Fruit fly (Drosophila melanogaster) whole organism, embryonic: ENCODE results near the gene CG15638.

ENCODE experiments used
- BEAF-32 ChIP-seq: fragments of 200-800 bp; sonication (Bioruptor generic); optimal IDR thresholded peaks from 3 replicates; lab custom pipeline; 2017; ENCODE audit warnings: missing biosample characterization, missing genetic modification characterization, mild to moderate bottlenecking, moderate library complexity, missing genetic modification reagents
- CG10209 ChIP-seq: fragments of 200-800 bp; sonication (Bioruptor generic); optimal IDR thresholded peaks from 3 replicates; lab custom pipeline; 2017; ENCODE audit warnings: missing biosample characterization, mild to moderate bottlenecking, missing genetic modification characterization, missing genetic modification reagents
- CG10366 ChIP-seq: fragments of 200-800 bp; sonication (Bioruptor generic); IDR thresholded peaks from 2 replicates; pipeline ENCODE4 v1.3.6; 2022; ENCODE audit warnings: missing biosample characterization, missing genetic modification characterization
- CG10959 ChIP-seq: fragments of 200-800 bp; sonication (Bioruptor generic); IDR thresholded peaks from 2 replicates; pipeline ENCODE4 v1.3.6; 2022; ENCODE audit warnings: missing biosample characterization, missing genetic modification characterization
- CG12942 ChIP-seq: fragments of 200-800 bp; sonication (Bioruptor generic); optimal IDR thresholded peaks from 3 replicates; lab custom pipeline; 2016; ENCODE audit warnings: missing biosample characterization, missing genetic modification characterization
- CG15479 ChIP-seq: fragments of 200-800 bp; sonication (Bioruptor generic); optimal IDR thresholded peaks from 3 replicates; lab custom pipeline; 2019; ENCODE audit warnings: missing biosample characterization, mild to moderate bottlenecking, missing genetic modification characterization, moderate library complexity
- CG2199 ChIP-seq: fragments of 200-800 bp; sonication (Bioruptor generic); IDR thresholded peaks from 3 replicates; pipeline ENCODE4 v1.3.6; 2022; ENCODE audit warnings: missing biosample characterization, missing genetic modification characterization
- CG4360 ChIP-seq: fragments of 200-800 bp; sonication (Bioruptor generic); IDR thresholded peaks from 2 replicates; pipeline ENCODE4 v1.3.6; 2022; ENCODE audit warnings: missing biosample characterization, missing genetic modification characterization
- CG7786 ChIP-seq: fragments of 200-800 bp; sonication (Bioruptor generic); optimal IDR thresholded peaks from 2 replicates; lab custom pipeline; 2016; ENCODE audit warnings: missing biosample characterization, missing genetic modification characterization
- CG8388 ChIP-seq: fragments of 200-800 bp; sonication (Bioruptor generic); optimal IDR thresholded peaks from 2 replicates; lab custom pipeline; 2019; ENCODE audit warnings: missing biosample characterization, mild to moderate bottlenecking, missing genetic modification characterization, moderate library complexity
- CG8478 ChIP-seq: fragments of >200 bp; optimal IDR thresholded peaks from 2 replicates; lab custom pipeline; 2018
- CG9932 ChIP-seq: fragments of 200-800 bp; sonication (Bioruptor generic); IDR thresholded peaks from 2 replicates; pipeline ENCODE4 v1.3.6; 2022; ENCODE audit warnings: missing biosample characterization, missing genetic modification characterization
- CHES-1-like ChIP-seq: fragments of 200-800 bp; sonication (Bioruptor generic); optimal IDR thresholded peaks from 2 replicates; lab custom pipeline; 2016; ENCODE audit warnings: missing biosample characterization, missing genetic modification characterization
- Dll ChIP-seq: fragments of 200-800 bp; sonication (Bioruptor generic); IDR thresholded peaks from 4 replicates; pipeline ENCODE4 v1.3.6; 2022; ENCODE audit warnings: missing biosample characterization, missing genetic modification characterization; ENCODE audit not compliant: partially characterized antibody
- Ets97D ChIP-seq: fragments of 200-800 bp; sonication (Bioruptor generic); optimal IDR thresholded peaks from 3 replicates; lab custom pipeline; 2016; ENCODE audit warnings: missing biosample characterization, missing genetic modification characterization
- Med ChIP-seq: fragments of 200-800 bp; sonication (Bioruptor generic); peaks from one replicate; lab custom pipeline; 2016; ENCODE audit warnings: missing biosample characterization, missing genetic modification characterization, mild to moderate bottlenecking, inconsistent platforms, moderate library complexity
- Nf-YA ChIP-seq: fragments of 200-800 bp; sonication (Bioruptor generic); IDR thresholded peaks from 2 replicates; pipeline ENCODE4 v1.3.6; 2022; ENCODE audit warnings: missing biosample characterization, missing genetic modification characterization
- Scr ChIP-seq: fragments of 200-800 bp; sonication (Bioruptor generic); IDR thresholded peaks from 2 replicates; pipeline ENCODE4 v1.3.6; 2022; ENCODE audit warnings: missing biosample characterization, missing genetic modification characterization; ENCODE audit not compliant: partially characterized antibody
- Stat92E ChIP-seq, 3 experiments: fragments of >200 bp in 2 of 3; fragments of 200-800 bp in 1 of 3; sonication (Bioruptor generic) in 1 of 3; optimal IDR thresholded peaks; 2 replicates each; lab custom pipeline; 2017 to 2019; ENCODE audit warnings: missing biosample characterization in 3 of 3, missing genetic modification characterization in 3 of 3, mild to moderate bottlenecking in 1 of 3, moderate library complexity in 1 of 3
- Trl ChIP-seq, 3 experiments: fragments of >200 bp in 2 of 3; fragments of 200-800 bp in 1 of 3; sonication (Bioruptor generic) in 1 of 3; optimal IDR thresholded peaks; 2 replicates in 1 of 3; 3 replicates in 2 of 3; lab custom pipeline; 2016 to 2017; ENCODE audit warnings: missing biosample characterization in 1 of 3, missing genetic modification characterization in 1 of 3
- Xrp1 ChIP-seq: fragments of 200-800 bp; sonication (Bioruptor generic); IDR thresholded peaks from 2 replicates; pipeline ENCODE4 v1.3.6; 2022; ENCODE audit warnings: missing biosample characterization, missing genetic modification characterization
- ase ChIP-seq: fragments of 200-800 bp; sonication (Bioruptor generic); IDR thresholded peaks from 3 replicates; pipeline ENCODE4 v1.3.6; 2022; ENCODE audit warnings: missing biosample characterization, missing genetic modification characterization
- bsh ChIP-seq, 2 experiments: fragments of 200-800 bp; sonication (Bioruptor generic); optimal IDR thresholded peaks; 2 replicates each; lab custom pipeline; 2017 to 2018; ENCODE audit warnings: mild to moderate bottlenecking in 2 of 2, missing biosample characterization in 2 of 2, missing genetic modification characterization in 2 of 2, moderate library complexity in 1 of 2
- chn ChIP-seq: fragments of 200-800 bp; sonication (Bioruptor generic); optimal IDR thresholded peaks from 2 replicates; lab custom pipeline; 2016; ENCODE audit warnings: missing biosample characterization, missing genetic modification characterization
- esg ChIP-seq: fragments of 200-800 bp; sonication (Bioruptor generic); conservative IDR thresholded peaks from 2 replicates; pipeline ENCODE4 v1.3.6; 2022; ENCODE audit warnings: missing biosample characterization, missing genetic modification characterization
- jigr1 ChIP-seq: fragments of 200-800 bp; sonication (Bioruptor generic); IDR thresholded peaks from 3 replicates; pipeline ENCODE4 v1.3.6; 2022; ENCODE audit warnings: missing biosample characterization, missing genetic modification characterization
- ken ChIP-seq: fragments of 200-800 bp; sonication (Bioruptor generic); IDR thresholded peaks from 3 replicates; pipeline ENCODE4 v1.3.6; 2022; ENCODE audit warnings: missing biosample characterization, missing genetic modification characterization
- klu ChIP-seq: fragments of 200-800 bp; sonication (Bioruptor generic); IDR thresholded peaks from 2 replicates; pipeline ENCODE4 v1.3.6; 2022; ENCODE audit warnings: missing biosample characterization, missing genetic modification characterization
- knrl ChIP-seq: fragments of 200-800 bp; sonication (Bioruptor generic); IDR thresholded peaks from 3 replicates; pipeline ENCODE4 v1.3.6; 2022; ENCODE audit warnings: missing biosample characterization, missing genetic modification characterization; ENCODE audit not compliant: partially characterized antibody
- pb ChIP-seq: fragments of 200-800 bp; sonication (Bioruptor generic); optimal IDR thresholded peaks from 3 replicates; lab custom pipeline; 2016; ENCODE audit warnings: missing biosample characterization, missing genetic modification characterization
- peb ChIP-seq: fragments of 200-800 bp; sonication (Bioruptor generic); IDR thresholded peaks from 2 replicates; pipeline ENCODE4 v1.3.6; 2022; ENCODE audit warnings: missing biosample characterization, missing genetic modification characterization
- pzg ChIP-seq: fragments of 200-800 bp; sonication (Bioruptor generic); optimal IDR thresholded peaks from 3 replicates; lab custom pipeline; 2018; ENCODE audit warnings: missing biosample characterization, mild to moderate bottlenecking, missing genetic modification characterization, moderate library complexity
- ranshi ChIP-seq: fragments of 200-800 bp; sonication (Bioruptor generic); IDR thresholded peaks from 2 replicates; pipeline ENCODE4 v1.3.6; 2022; ENCODE audit warnings: missing biosample characterization, missing genetic modification characterization
- sens ChIP-seq: fragments of 200-800 bp; sonication (Bioruptor generic); peaks from one replicate; lab custom pipeline; 2016; ENCODE audit warnings: missing biosample characterization, missing genetic modification characterization
- shn ChIP-seq: fragments of 200-800 bp; sonication (Bioruptor generic); optimal IDR thresholded peaks from 3 replicates; lab custom pipeline; 2016; ENCODE audit warnings: missing biosample characterization, missing genetic modification characterization
- stwl ChIP-seq: fragments of 200-800 bp; sonication (Bioruptor generic); optimal IDR thresholded peaks from 3 replicates; lab custom pipeline; 2018; ENCODE audit warnings: missing biosample characterization, mild to moderate bottlenecking, missing genetic modification characterization, moderate library complexity
- sug ChIP-seq: fragments of 200-800 bp; optimal IDR thresholded peaks from 2 replicates; lab custom pipeline; 2019; ENCODE audit warnings: missing biosample characterization, mild to moderate bottlenecking, missing genetic modification characterization, moderate library complexity
- unc-4 ChIP-seq: fragments of 200-800 bp; sonication (Bioruptor generic); IDR thresholded peaks from 2 replicates; pipeline ENCODE4 v1.3.6; 2022; ENCODE audit warnings: missing biosample characterization, missing genetic modification characterization; ENCODE audit not compliant: partially characterized antibody
- vvl ChIP-seq: fragments of 200-800 bp; sonication (Bioruptor generic); IDR thresholded peaks from 2 replicates; pipeline ENCODE4 v1.3.6; 2022; ENCODE audit warnings: missing biosample characterization, missing genetic modification characterization
- zen ChIP-seq: fragments of 200-800 bp; sonication (Bioruptor generic); optimal IDR thresholded peaks from 3 replicates; lab custom pipeline; 2018; ENCODE audit warnings: missing biosample characterization, mild to moderate bottlenecking, missing genetic modification characterization, moderate library complexity

CG15638 gene

dm6 chr2L:13513331-13514261, 22.0 kb downstream of the CG15638 start (continued):
- TF ChIP-seq jigr1 (GFP tag; lab: Robert Waterston, UW), result no peak
- TF ChIP-seq ken (GFP tag; lab: Robert Waterston, UW), result 0 out of 3 replicates have a peak, but pooled peaks have one; percentile 49
- peak; percentile 28 for TF ChIP-seq sug (tag; lab: Kevin White, UChicago)
- peak; percentile 66 for TF ChIP-seq CG10366 (GFP tag; lab: Robert Waterston, UW)
- TF ChIP-seq Nf-YA, result no peak
- peak; percentile 77 for TF ChIP-seq CG7786
- peak; percentile 54 for TF ChIP-seq CG8388
- no peak for TF ChIP-seq BEAF-32 (GFP tag; lab: Kevin White, UChicago)
- peak; percentile 30 for TF ChIP-seq zen (tag; lab: Kevin White, UChicago)
- TF ChIP-seq CHES-1-like (GFP tag; lab: Kevin White, UChicago), result peak; percentile 56
- peak in 1 of 3 experiments; percentile 26 for TF ChIP-seq Stat92E (GFP tag; optimal IDR thresholded peaks at IDR 0.05; lab: Kevin White, UChicago)
- no peak for TF ChIP-seq CG12942 (GFP tag; lab: Kevin White, UChicago)
- no peak for TF ChIP-seq CG8478 (lab: Kevin White, UChicago)
- TF ChIP-seq stwl (tag; lab: Kevin White, UChicago), result no peak
- TF ChIP-seq bsh (GFP tag; optimal IDR thresholded peaks at IDR 0.05; lab: Kevin White, UChicago), result peak in 1 of 2 experiments; percentile 58

dm6 chr2L:13513033-13513330, 22.6 kb downstream of the CG15638 start:
- peak; percentile 76 for TF ChIP-seq Med
- TF ChIP-seq vvl (GFP tag; lab: Robert Waterston, UW), result no peak
- no peak for TF ChIP-seq Xrp1
- no peak for TF ChIP-seq CG9932 (GFP tag; lab: Robert Waterston, UW)
- peak; percentile 34 for TF ChIP-seq chn (GFP tag; lab: Kevin White, UChicago)
- TF ChIP-seq ranshi (GFP tag; lab: Robert Waterston, UW), result no peak
- peak; percentile 95 for TF ChIP-seq CG4360 (GFP tag; lab: Robert Waterston, UW)
- no peak for TF ChIP-seq shn
- TF ChIP-seq Ets97D (GFP tag; lab: Kevin White, UChicago), result no peak
- 0 out of 2 replicates have a peak, but pooled peaks have one; percentile 8 for TF ChIP-seq klu
- TF ChIP-seq unc-4 (GFP tag; lab: Robert Waterston, UW), result 0 out of 2 replicates have a peak, but pooled peaks have one; percentile 12
- TF ChIP-seq Trl (optimal IDR thresholded peaks at IDR 0.05; lab: Kevin White, UChicago), result no peak
- TF ChIP-seq Trl (GFP tag; optimal IDR thresholded peaks at IDR 0.05; lab: Kevin White, UChicago), result no peak
- TF ChIP-seq CG10959 (GFP tag; lab: Robert Waterston, UW), result 0 out of 2 replicates have a peak, but pooled peaks have one; percentile 29
- no peak for TF ChIP-seq esg (GFP tag; lab: Robert Waterston, UW)
- 0 out of 2 replicates have a peak, but pooled peaks have one; percentile 6 for TF ChIP-seq Scr (GFP tag; lab: Robert Waterston, UW)
- TF ChIP-seq Dll (GFP tag; lab: Robert Waterston, UW), result 0 out of 4 replicates have a peak, but pooled peaks have one; percentile 49
- TF ChIP-seq pb, result no peak
- TF ChIP-seq sens (GFP tag; lab: Kevin White, UChicago), result peak; percentile 71
- TF ChIP-seq CG15479, result no peak
- no peak for TF ChIP-seq ase (GFP tag; lab: Robert Waterston, UW)
- no peak for TF ChIP-seq CG2199 (GFP tag; lab: Robert Waterston, UW)
- TF ChIP-seq peb, result no peak
- TF ChIP-seq pzg (GFP tag; lab: Kevin White, UChicago), result no peak
- TF ChIP-seq CG10209, result no peak
- TF ChIP-seq knrl (GFP tag; lab: Robert Waterston, UW), result 0 out of 3 replicates have a peak, but pooled peaks have one; percentile 7
- TF ChIP-seq, all 482 proteins: peak for 10
